Worm (Caenorhabditis elegans) whole organism, mixed stage, embryonic: ENCODE results near the gene col-92.

Source experiments
- M03D4.4 ChIP-seq: sonication (generic microtip); optimal IDR thresholded peaks from 2 replicates; lab custom pipeline; 2017; ENCODE audit warnings: mild to moderate bottlenecking, missing genetic modification characterization, missing compliant biosample characterization
- blmp-1 ChIP-seq: fragments of 150-350 bp; optimal IDR thresholded peaks from 2 replicates; lab custom pipeline; 2014; ENCODE audit warnings: missing biosample characterization, missing genetic modification characterization
- ceh-39 ChIP-seq: fragments of 150-350 bp; optimal IDR thresholded peaks from 2 replicates; lab custom pipeline; 2014; ENCODE audit warnings: missing biosample characterization, missing genetic modification characterization
- ceh-43 ChIP-seq: fragments of 200-800 bp; sonication (Bioruptor generic); optimal IDR thresholded peaks from 2 replicates; lab custom pipeline; 2018; ENCODE audit warnings: mild to moderate bottlenecking, missing genetic modification characterization, moderate library complexity, missing compliant biosample characterization
- ceh-83 ChIP-seq: fragments of 200-800 bp; sonication (Bioruptor generic); optimal IDR thresholded peaks from 2 replicates; lab custom pipeline; 2018; ENCODE audit warnings: mild to moderate bottlenecking, missing genetic modification characterization, missing compliant biosample characterization
- cnd-1 ChIP-seq: fragments of 200-800 bp; sonication (Bioruptor generic); optimal IDR thresholded peaks from 2 replicates; lab custom pipeline; 2018; ENCODE audit warnings: mild to moderate bottlenecking, missing genetic modification characterization, missing compliant biosample characterization
- drap-1 ChIP-seq: fragments of 200-800 bp; sonication (Bioruptor generic); optimal IDR thresholded peaks from 3 replicates; lab custom pipeline; 2018; ENCODE audit warnings: mild to moderate bottlenecking, missing genetic modification characterization, missing compliant biosample characterization
- elt-1 ChIP-seq: sonication (generic microtip); optimal IDR thresholded peaks from 2 replicates; lab custom pipeline; 2017; ENCODE audit warnings: missing genetic modification characterization, mild to moderate bottlenecking, missing compliant biosample characterization, antibody characterized with exemption, moderate library complexity, borderline replicate concordance; ENCODE audit not compliant: insufficient read depth
- elt-3 ChIP-seq: fragments of 150-350 bp; optimal IDR thresholded peaks from 2 replicates; lab custom pipeline; 2014; ENCODE audit warnings: missing biosample characterization, missing genetic modification characterization
- flh-1 ChIP-seq: fragments of 200-800 bp; sonication (Bioruptor generic); optimal IDR thresholded peaks from 2 replicates; lab custom pipeline; 2018; ENCODE audit warnings: mild to moderate bottlenecking, missing genetic modification characterization, moderate library complexity, missing compliant biosample characterization
- hlh-1 ChIP-seq: fragments of 150-350 bp; optimal IDR thresholded peaks from 2 replicates; lab custom pipeline; 2014; ENCODE audit warnings: missing biosample characterization, missing genetic modification reagents, missing genetic modification characterization
- lin-13 ChIP-seq: fragments of 150-350 bp; optimal IDR thresholded peaks from 2 replicates; lab custom pipeline; 2014; ENCODE audit warnings: missing biosample characterization, missing genetic modification characterization
- lin-32 ChIP-seq: fragments of 200-800 bp; sonication (Bioruptor generic); optimal IDR thresholded peaks from 2 replicates; lab custom pipeline; 2018; ENCODE audit warnings: mild to moderate bottlenecking, missing genetic modification characterization, missing compliant biosample characterization
- lsy-2 ChIP-seq: fragments of 150-350 bp; optimal IDR thresholded peaks from 2 replicates; lab custom pipeline; 2014; ENCODE audit warnings: missing biosample characterization, missing genetic modification characterization
- mab-5 ChIP-seq: fragments of 150-350 bp; optimal IDR thresholded peaks from 2 replicates; lab custom pipeline; 2014; ENCODE audit warnings: missing biosample characterization, missing genetic modification characterization
- mep-1 ChIP-seq: fragments of 150-350 bp; optimal IDR thresholded peaks from 2 replicates; lab custom pipeline; 2017; ENCODE audit warnings: missing biosample characterization, missing genetic modification reagents, missing genetic modification characterization, inconsistent platforms
- mls-2 ChIP-seq: sonication (generic microtip); optimal IDR thresholded peaks from 2 replicates; lab custom pipeline; 2016; ENCODE audit warnings: mild to moderate bottlenecking, missing genetic modification characterization, moderate library complexity, missing compliant biosample characterization
- nhr-12 ChIP-seq: fragments of 150-350 bp; optimal IDR thresholded peaks from 2 replicates; lab custom pipeline; 2014; ENCODE audit warnings: missing biosample characterization, missing genetic modification characterization
- nhr-2 ChIP-seq: fragments of 150-350 bp; optimal IDR thresholded peaks from 2 replicates; lab custom pipeline; 2014; ENCODE audit warnings: missing biosample characterization, missing genetic modification characterization
- nhr-237 ChIP-seq: fragments of 150-350 bp; optimal IDR thresholded peaks from 2 replicates; lab custom pipeline; 2014; ENCODE audit warnings: missing biosample characterization, missing genetic modification characterization
- nhr-28 ChIP-seq: fragments of 150-350 bp; optimal IDR thresholded peaks from 2 replicates; lab custom pipeline; 2014; ENCODE audit warnings: missing biosample characterization, missing genetic modification characterization
- nhr-76 ChIP-seq: sonication (generic microtip); optimal IDR thresholded peaks from 2 replicates; lab custom pipeline; 2017; ENCODE audit warnings: missing biosample characterization, missing genetic modification characterization
- snpc-4 ChIP-seq: fragments of 150-350 bp; optimal IDR thresholded peaks from 2 replicates; lab custom pipeline; 2014; ENCODE audit warnings: missing biosample characterization, missing genetic modification characterization
- sptf-1 ChIP-seq: sonication (generic microtip); optimal IDR thresholded peaks from 2 replicates; lab custom pipeline; 2017; ENCODE audit warnings: mild to moderate bottlenecking, missing genetic modification characterization, moderate library complexity, missing compliant biosample characterization
- tbx-8 ChIP-seq: fragments of 200-800 bp; sonication (Bioruptor generic); optimal IDR thresholded peaks from 2 replicates; lab custom pipeline; 2018; ENCODE audit warnings: mild to moderate bottlenecking, missing genetic modification characterization, moderate library complexity, missing compliant biosample characterization
- unc-120 ChIP-seq: sonication (generic microtip); optimal IDR thresholded peaks from 2 replicates; lab custom pipeline; 2017; ENCODE audit warnings: missing genetic modification characterization, missing compliant biosample characterization; ENCODE audit not compliant: poor library complexity, severe bottlenecking
- unc-39 ChIP-seq: fragments of 150-350 bp; optimal IDR thresholded peaks from 2 replicates; lab custom pipeline; 2014; ENCODE audit warnings: missing biosample characterization, missing genetic modification characterization
- unc-62 ChIP-seq: fragments of 150-350 bp; optimal IDR thresholded peaks from 2 replicates; lab custom pipeline; 2014; ENCODE audit warnings: missing biosample characterization, missing genetic modification reagents, missing genetic modification characterization
- zip-8 ChIP-seq: fragments of 150-350 bp; optimal IDR thresholded peaks from 2 replicates; lab custom pipeline; 2014; ENCODE audit warnings: missing biosample characterization, missing genetic modification characterization
- ztf-11 ChIP-seq: fragments of 150-350 bp; optimal IDR thresholded peaks from 2 replicates; lab custom pipeline; 2014; ENCODE audit warnings: missing biosample characterization, missing genetic modification characterization

The col-92 gene

ce11 chrIII:10967010-10967409, 16.0 kb downstream of the col-92 start, which contains the start of gene W05B2.2:
TSS of gene W05B2.2 (minus strand) at chrIII:10967110.
- no peak for TF ChIP-seq zip-8

- TF ChIP-seq mep-1 (tag; lab: Kevin White, UChicago) (no peak), unc-39 (tag; lab: Kevin White, UChicago) (no peak), nhr-237 (tag; lab: Kevin White, UChicago) (no peak), elt-1 (tag; lab: Kevin White, UChicago) (no peak), snpc-4 (tag; lab: Kevin White, UChicago) (no peak), mls-2 (tag; lab: Kevin White, UChicago) (no peak), tbx-8 (no peak), mab-5 (tag; lab: Kevin White, UChicago) (no peak), ceh-43 (no peak), M03D4.4 (no peak), ceh-39 (no peak), zip-8 (no peak), nhr-12 (no peak), flh-1 (GFP tag; lab: Kevin White, UChicago) (no peak), unc-120 (tag; lab: Kevin White, UChicago) (no peak), elt-3 (tag; lab: Kevin White, UChicago) (no peak), lsy-2 (tag; lab: Kevin White, UChicago) (no peak), lin-13 (tag; lab: Kevin White, UChicago) (no peak), drap-1 (no peak)
These were observed 20.1 kb downstream of the col-92 start for ce11 chrIII:10962910-10963309.

ce11 chrIII:10960387-10960786, 22.7 kb downstream of the col-92 start:
- TF ChIP-seq mep-1 (tag; lab: Kevin White, UChicago) = no peak
- TF ChIP-seq cnd-1 (tag; lab: Kevin White, UChicago) = no peak
- TF ChIP-seq unc-120 (tag; lab: Kevin White, UChicago) = no peak
- TF ChIP-seq nhr-2 (tag; lab: Kevin White, UChicago) = no peak
- no peak for TF ChIP-seq sptf-1 (tag; lab: Kevin White, UChicago)
- TF ChIP-seq M03D4.4 = no peak
- TF ChIP-seq hlh-1 (tag; lab: Kevin White, UChicago) = no peak
- no peak for TF ChIP-seq unc-62 (GFP tag; lab: Kevin White, UChicago)
- TF ChIP-seq nhr-28 (tag; lab: Kevin White, UChicago) = no peak
- TF ChIP-seq lin-13 (tag; lab: Kevin White, UChicago) = no peak
- no peak for TF ChIP-seq elt-1 (tag; lab: Kevin White, UChicago)
- TF ChIP-seq tbx-8 = no peak
- TF ChIP-seq ztf-11 (tag; lab: Kevin White, UChicago) = no peak

ce11 chrIII:10957710-10958109, 25.3 kb downstream of the col-92 start:
- peak; percentile 22 for TF ChIP-seq unc-62 (GFP tag; lab: Kevin White, UChicago)
- TF ChIP-seq nhr-237 (tag; lab: Kevin White, UChicago) = no peak
- TF ChIP-seq, all 35 proteins: peak for 1

ce11 chrIII:10957236-10957635, 25.8 kb downstream of the col-92 start:
- TF ChIP-seq mls-2 (tag; lab: Kevin White, UChicago) (no peak), blmp-1 (tag; lab: Kevin White, UChicago) (no peak), flh-1 (GFP tag; lab: Kevin White, UChicago) (no peak), mep-1 (tag; lab: Kevin White, UChicago) (no peak), lin-32 (GFP tag; lab: Kevin White, UChicago) (no peak), ceh-83 (no peak), elt-3 (tag; lab: Kevin White, UChicago) (no peak), ztf-11 (tag; lab: Kevin White, UChicago) (no peak), nhr-28 (tag; lab: Kevin White, UChicago) (no peak), elt-1 (tag; lab: Kevin White, UChicago) (no peak), nhr-76 (tag; lab: Kevin White, UChicago) (no peak), hlh-1 (tag; lab: Kevin White, UChicago) (no peak), nhr-2 (tag; lab: Kevin White, UChicago) (no peak)
- TF ChIP-seq, all 35 proteins: peak for 0
